Fruit fly (Drosophila melanogaster): Measurements from ENCODE around the gene CG5662.

CG5662 gene

DNA sequence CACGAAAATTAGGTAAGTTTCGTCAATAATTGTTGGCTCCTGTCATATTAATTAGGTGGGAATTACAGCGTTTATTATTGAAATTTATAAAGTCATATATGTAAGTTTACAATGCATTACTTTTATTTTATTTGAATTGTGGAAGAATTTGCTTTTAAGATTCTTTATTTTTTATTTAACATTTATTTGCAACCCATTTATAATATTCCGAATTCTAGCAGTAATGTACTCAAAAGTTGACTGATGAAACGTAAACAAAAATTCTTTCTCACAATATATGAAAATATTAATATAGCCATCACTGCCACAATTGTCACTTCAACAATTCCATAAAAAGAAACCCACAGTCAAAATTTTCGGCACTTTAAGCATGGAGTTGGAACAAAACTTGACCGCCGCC lies at the start of gene CG5662:
TSS of gene CG5662 (plus strand) at position 301 of the 400 bp plus-strand sequence.
- TF ChIP-seq CG32006 (GFP tag; optimal IDR thresholded peaks at IDR 0.05) = no peak
- TF ChIP-seq CG6276 (GFP tag; optimal IDR thresholded peaks at IDR 0.05) = no peak
- TF ChIP-seq CG3032 (tag; optimal IDR thresholded peaks at IDR 0.05) = no peak
- TF ChIP-seq cyc (GFP tag; optimal IDR thresholded peaks at IDR 0.05) = no peak
- no peak for TF ChIP-seq topi (GFP tag; optimal IDR thresholded peaks at IDR 0.05)
- no peak for TF ChIP-seq Eip75B (GFP tag; optimal IDR thresholded peaks at IDR 0.05)
- no peak for TF ChIP-seq Smox (GFP tag; optimal IDR thresholded peaks at IDR 0.05)
- no peak for TF ChIP-seq CG8319 (GFP tag; optimal IDR thresholded peaks at IDR 0.05)
- TF ChIP-seq CG10631 (GFP tag; optimal IDR thresholded peaks at IDR 0.05) = no peak
- no peak for TF ChIP-seq CG6854 (GFP tag; optimal IDR thresholded peaks at IDR 0.05)
- no peak for TF ChIP-seq Hr4 (GFP tag; optimal IDR thresholded peaks at IDR 0.05)
- TF ChIP-seq CG15336 (GFP tag; IDR thresholded peaks at IDR 0.05) = no peak
- TF ChIP-seq CG31627 (GFP tag; optimal IDR thresholded peaks at IDR 0.05) = no peak

DNA sequence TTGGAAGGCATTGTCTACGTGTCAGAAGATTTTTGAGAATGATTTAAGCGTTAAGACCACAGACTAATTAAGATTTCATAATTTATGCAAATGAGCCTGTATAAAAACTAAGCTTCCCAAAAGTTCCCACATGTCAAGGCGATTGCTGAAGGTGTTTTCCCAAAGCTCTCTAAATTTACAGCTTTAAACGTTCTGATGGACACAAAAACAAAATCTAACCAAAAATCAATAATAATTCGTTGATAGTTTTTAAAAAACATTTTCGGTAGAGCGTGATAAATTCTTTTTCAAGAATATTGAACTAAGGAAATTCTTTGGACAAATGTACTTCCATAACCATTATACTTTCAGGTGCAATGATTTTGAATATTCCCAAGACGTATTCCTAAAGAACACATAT lies 48.1 kb upstream of the CG5662 start:
- no peak for TF ChIP-seq fkh (GFP tag; optimal IDR thresholded peaks at IDR 0.05)
- TF ChIP-seq CG6808 (GFP tag; optimal IDR thresholded peaks at IDR 0.05) = no peak
- TF ChIP-seq Eip78C (GFP tag) = peak; percentile 67
- TF ChIP-seq esn (GFP tag; optimal IDR thresholded peaks at IDR 0.05) = peak; percentile 33
- TF ChIP-seq achi (GFP tag; optimal IDR thresholded peaks at IDR 0.05) = no peak
- peak; percentile 23 for TF ChIP-seq svp (GFP tag)
- TF ChIP-seq Sox15 (GFP tag; optimal IDR thresholded peaks at IDR 0.05) = no peak
- peak; percentile 39 for TF ChIP-seq CG32006 (GFP tag; optimal IDR thresholded peaks at IDR 0.05)
- no peak for TF ChIP-seq CG11762 (GFP tag; optimal IDR thresholded peaks at IDR 0.05; ENCODE audit: insufficient read depth)
- no peak for TF ChIP-seq Eip75B (GFP tag; optimal IDR thresholded peaks at IDR 0.05)
- TF ChIP-seq CG34406 (GFP tag; optimal IDR thresholded peaks at IDR 0.05) = no peak
- TF ChIP-seq CG10669 (GFP tag; optimal IDR thresholded peaks at IDR 0.05) = no peak

DNA sequence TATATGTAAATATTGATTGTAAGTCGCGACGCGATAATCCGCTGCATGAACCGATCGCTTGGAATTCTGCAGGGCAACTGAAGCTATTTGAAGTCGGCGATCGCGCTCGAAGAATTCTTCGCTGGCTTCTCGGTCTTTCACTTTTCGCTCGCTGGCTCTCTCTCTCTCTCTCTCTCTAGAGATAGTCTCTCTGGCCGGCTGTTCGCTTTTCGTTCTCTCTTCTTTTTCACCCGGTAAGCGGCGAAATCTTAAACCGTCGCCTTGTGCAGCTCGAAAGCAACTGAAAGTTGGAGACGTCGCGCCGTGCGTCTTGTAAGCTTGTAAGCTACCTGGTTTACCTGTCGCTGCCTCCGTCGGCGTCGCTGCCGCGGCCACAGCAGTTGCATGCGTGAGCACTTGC lies 47.2 kb upstream of the CG5662 start, which contains the start of gene CG9095:
TSS of gene CG9095 (minus strand) at position 285 of the 400 bp plus-strand sequence.
- TF ChIP-seq Blimp-1 (GFP tag; optimal IDR thresholded peaks at IDR 0.05) (peak; percentile 22), Lpt (GFP tag; optimal IDR thresholded peaks at IDR 0.05) (no peak), cyc (GFP tag; optimal IDR thresholded peaks at IDR 0.05) (no peak), ss (GFP tag; optimal IDR thresholded peaks at IDR 0.05) (no peak), CG6808 (GFP tag; optimal IDR thresholded peaks at IDR 0.05) (no peak), OdsH (GFP tag; optimal IDR thresholded peaks at IDR 0.05) (no peak), Eip75B (GFP tag; optimal IDR thresholded peaks at IDR 0.05) (peak; percentile 17), dac (GFP tag; optimal IDR thresholded peaks at IDR 0.05) (no peak), CG10631 (GFP tag; optimal IDR thresholded peaks at IDR 0.05) (no peak), CG6854 (GFP tag; optimal IDR thresholded peaks at IDR 0.05) (peak; percentile 22), CG8319 (GFP tag; optimal IDR thresholded peaks at IDR 0.05) (no peak), CG15336 (GFP tag; IDR thresholded peaks at IDR 0.05) (no peak), CG11762 (GFP tag; optimal IDR thresholded peaks at IDR 0.05; ENCODE audit: insufficient read depth) (no peak), pdm3 (GFP tag; optimal IDR thresholded peaks at IDR 0.05) (no peak), CG8632 (GFP tag; optimal IDR thresholded peaks at IDR 0.05) (no peak), fd85E (GFP tag; optimal IDR thresholded peaks at IDR 0.05) (no peak), fkh (GFP tag; optimal IDR thresholded peaks at IDR 0.05) (peak; percentile 42), CG16779 (tag; optimal IDR thresholded peaks at IDR 0.05) (no peak), fd59A (GFP tag; optimal IDR thresholded peaks at IDR 0.05) (no peak), svp (GFP tag) (no peak), Sox102F (GFP tag; optimal IDR thresholded peaks at IDR 0.05) (no peak), salr (GFP tag; optimal IDR thresholded peaks at IDR 0.05) (no peak), CG4318 (GFP tag; optimal IDR thresholded peaks at IDR 0.05) (no peak), Hr39 (GFP tag; optimal IDR thresholded peaks at IDR 0.05) (no peak), CG10669 (GFP tag; optimal IDR thresholded peaks at IDR 0.05) (no peak), Gug (GFP tag; IDR thresholded peaks at IDR 0.05) (no peak), CG3919 (GFP tag; optimal IDR thresholded peaks at IDR 0.05) (peak; percentile 10), CG6276 (GFP tag; optimal IDR thresholded peaks at IDR 0.05) (no peak), CG3032 (tag; optimal IDR thresholded peaks at IDR 0.05) (no peak), Hr4 (GFP tag; optimal IDR thresholded peaks at IDR 0.05) (no peak), Met (GFP tag; optimal IDR thresholded peaks at IDR 0.05) (no peak), CG32006 (GFP tag; optimal IDR thresholded peaks at IDR 0.05) (no peak), CG6792 (GFP tag; optimal IDR thresholded peaks at IDR 0.05) (no peak)
